Worm (Caenorhabditis elegans): ENCODE data around the gene C24H12.8.

DNA sequence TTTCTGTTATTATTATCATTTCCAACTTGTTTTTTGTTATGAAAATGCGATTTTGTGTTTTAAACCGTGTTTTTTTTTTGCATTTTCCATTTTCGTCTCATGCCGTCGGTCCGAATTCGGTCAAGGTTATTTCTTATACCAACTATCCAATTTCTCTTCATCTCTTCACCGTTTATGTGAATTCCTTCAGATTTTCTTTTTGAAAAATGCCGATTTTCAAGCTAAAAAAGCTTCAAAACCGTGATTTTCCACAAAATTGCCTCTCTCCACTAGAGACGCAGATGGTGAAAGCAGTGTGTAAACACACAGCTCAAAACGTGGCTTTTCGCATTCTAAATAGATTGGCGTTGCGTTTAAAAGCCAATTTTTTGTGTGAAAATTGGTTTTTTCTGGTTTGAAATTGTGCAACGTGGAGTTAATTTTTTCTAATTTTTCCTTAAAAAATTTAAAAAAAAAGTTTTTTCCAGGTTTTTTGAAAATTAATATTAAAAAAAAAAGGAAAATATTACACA, 35.1 kb downstream of the C24H12.8 start:
- TF ChIP-seq blmp-1 (tag; optimal IDR thresholded peaks at IDR 0.05) (peak; percentile 22), dpl-1 (GFP tag; optimal IDR thresholded peaks at IDR 0.05) (peak in 1 of 3 experiments; percentile 15), nhr-237 (tag; optimal IDR thresholded peaks at IDR 0.05) (no peak), mep-1 (tag; optimal IDR thresholded peaks at IDR 0.05) (no peak), skn-1 (tag; optimal IDR thresholded peaks at IDR 0.05) (no peak)

Data from whole organism, L1 larva.